Worm (Caenorhabditis elegans) whole organism, L4/young adult: ENCODE measurements around the gene F25E5.9.

ENCODE experiments used
- W03F9.2 ChIP-seq: fragments of 150-350 bp; optimal IDR thresholded peaks from 2 replicates; lab custom pipeline; 2014; ENCODE audit warnings: missing biosample characterization, missing genetic modification characterization
- dao-5 ChIP-seq: sonication (generic microtip); optimal IDR thresholded peaks from 2 replicates; lab custom pipeline; 2016; ENCODE audit warnings: missing genotype, missing genetic modification characterization, moderate library complexity, missing compliant biosample characterization

- no peak for TF ChIP-seq W03F9.2 (tag; lab: Kevin White, UChicago)
- TF ChIP-seq dao-5 (tag; lab: Kevin White, UChicago): no peak
These were observed 35.1 kb upstream of the F25E5.9 start, which contains the start of gene str-28 for ce11 chrV:7472815-7473214.
